Worm (Caenorhabditis elegans) whole organism, L1 larva: ENCODE results near the gene F36H9.5.

Source experiments
- C04F5.9 ChIP-seq: sonication (generic microtip); optimal IDR thresholded peaks from 2 replicates; lab custom pipeline; 2016; ENCODE audit warnings: missing genetic modification characterization, missing compliant biosample characterization
- C16A3.4 ChIP-seq: fragments of 150-350 bp; optimal IDR thresholded peaks from 2 replicates; lab custom pipeline; 2014; ENCODE audit warnings: missing biosample characterization, missing genetic modification characterization
- C34B4.2 ChIP-seq: sonication (generic microtip); optimal IDR thresholded peaks from 2 replicates; lab custom pipeline; 2017; ENCODE audit warnings: mild to moderate bottlenecking, missing genetic modification characterization, missing compliant biosample characterization
- F16B12.6 ChIP-seq: fragments of 150-350 bp; optimal IDR thresholded peaks from 2 replicates; lab custom pipeline; 2014; ENCODE audit warnings: missing biosample characterization, missing genetic modification characterization
- alr-1 ChIP-seq: fragments of 200-800 bp; sonication (Bioruptor generic); optimal IDR thresholded peaks from 2 replicates; lab custom pipeline; 2018; ENCODE audit warnings: borderline replicate concordance, mild to moderate bottlenecking, missing genetic modification characterization, missing compliant biosample characterization
- aly-2 ChIP-seq: fragments of 150-350 bp; optimal IDR thresholded peaks from 2 replicates; lab custom pipeline; 2014; ENCODE audit warnings: missing biosample characterization, missing genetic modification characterization
- ama-1 ChIP-seq: fragments of 150-350 bp; optimal IDR thresholded peaks from 2 replicates; lab custom pipeline; 2014
- ceh-63 ChIP-seq: fragments of 200-800 bp; sonication (Bioruptor generic); optimal IDR thresholded peaks from 2 replicates; lab custom pipeline; 2018; ENCODE audit warnings: mild to moderate bottlenecking, missing genetic modification characterization, missing compliant biosample characterization
- ceh-82 ChIP-seq, 3 experiments: fragments of 150-350 bp in 1 of 3; sonication (generic microtip) in 2 of 3; optimal IDR thresholded peaks; 2 replicates each; lab custom pipeline; 2014 to 2017; ENCODE audit warnings: missing biosample characterization in 3 of 3, missing genetic modification characterization in 3 of 3
- ceh-90 ChIP-seq: sonication (generic microtip); optimal IDR thresholded peaks from 2 replicates; lab custom pipeline; 2016; ENCODE audit warnings: missing genetic modification characterization, missing compliant biosample characterization
- dsc-1 ChIP-seq: sonication (generic microtip); optimal IDR thresholded peaks from 2 replicates; lab custom pipeline; 2016; ENCODE audit warnings: mild to moderate bottlenecking, missing genetic modification characterization, missing compliant biosample characterization
- efl-1 ChIP-seq, 4 experiments: fragments of 150-350 bp; optimal IDR thresholded peaks in 3 of 4; peaks in 1 of 4; 1 replicate in 1 of 4; 2 replicates in 3 of 4; lab custom pipeline; 2014; ENCODE audit warnings: missing biosample characterization in 2 of 4, missing genetic modification characterization in 2 of 4, missing genetic modification reagents in 2 of 4
- efl-3 ChIP-seq: fragments of 200-800 bp; sonication (Bioruptor generic); optimal IDR thresholded peaks from 2 replicates; lab custom pipeline; 2018; ENCODE audit warnings: mild to moderate bottlenecking, missing genetic modification characterization, missing compliant biosample characterization
- egl-13 ChIP-seq: sonication (generic microtip); optimal IDR thresholded peaks from 2 replicates; lab custom pipeline; 2016; ENCODE audit warnings: missing genotype, missing genetic modification reagents, missing genetic modification characterization, missing compliant biosample characterization
- egl-27 ChIP-seq, 2 experiments: fragments of 150-350 bp in 1 of 2; sonication (generic microtip); optimal IDR thresholded peaks; 3 replicates each; lab custom pipeline; 2017 to 2018; ENCODE audit warnings: missing biosample characterization in 2 of 2, missing genetic modification characterization in 2 of 2, missing genetic modification reagents in 2 of 2
- elt-2 ChIP-seq: sonication (generic microtip); optimal IDR thresholded peaks from 2 replicates; lab custom pipeline; 2016; ENCODE audit warnings: missing genetic modification characterization, mild to moderate bottlenecking, inconsistent platforms, missing compliant biosample characterization, missing genetic modification reagents
- ets-5 ChIP-seq: fragments of 200-800 bp; sonication (Bioruptor generic); IDR thresholded peaks from 2 replicates; pipeline ENCODE4 v1.3.6; 2022; ENCODE audit warnings: missing genetic modification characterization, missing compliant biosample characterization
- fkh-4 ChIP-seq: sonication (generic microtip); optimal IDR thresholded peaks from 2 replicates; lab custom pipeline; 2016; ENCODE audit warnings: missing compliant biosample characterization, missing genetic modification characterization, borderline replicate concordance
- fos-1 ChIP-seq: fragments of 150-350 bp; optimal IDR thresholded peaks from 2 replicates; lab custom pipeline; 2014; ENCODE audit warnings: missing biosample characterization, missing genetic modification characterization
- hlh-17 ChIP-seq: fragments of 200-800 bp; sonication (Bioruptor generic); optimal IDR thresholded peaks from 2 replicates; lab custom pipeline; 2018; ENCODE audit warnings: missing genetic modification characterization, mild to moderate bottlenecking, missing compliant biosample characterization, moderate library complexity, borderline replicate concordance
- hlh-4 ChIP-seq: sonication (generic microtip); optimal IDR thresholded peaks from 2 replicates; lab custom pipeline; 2016; ENCODE audit warnings: mild to moderate bottlenecking, missing genetic modification characterization, missing compliant biosample characterization
- hpl-2 ChIP-seq: fragments of 150-350 bp; optimal IDR thresholded peaks from 2 replicates; lab custom pipeline; 2014; ENCODE audit warnings: missing biosample characterization, missing genetic modification reagents, missing genetic modification characterization
- irx-1 ChIP-seq: sonication (generic microtip); optimal IDR thresholded peaks from 2 replicates; lab custom pipeline; 2016; ENCODE audit warnings: missing genetic modification characterization, missing compliant biosample characterization
- isw-1 ChIP-seq: fragments of 200-800 bp; sonication (Bioruptor generic); IDR thresholded peaks from 2 replicates; pipeline ENCODE4 v1.3.6; 2022; ENCODE audit warnings: missing genetic modification characterization, missing compliant biosample characterization
- lin-15B ChIP-seq: fragments of 150-350 bp; sonication (generic microtip); optimal IDR thresholded peaks from 3 replicates; lab custom pipeline; 2014; ENCODE audit warnings: missing biosample characterization, missing genetic modification characterization
- lin-35 ChIP-seq, 2 experiments: fragments of 150-350 bp; optimal IDR thresholded peaks; 2 replicates each; lab custom pipeline; 2014; ENCODE audit warnings: missing biosample characterization in 2 of 2, missing genetic modification characterization in 2 of 2, missing genetic modification reagents in 2 of 2
- mep-1 ChIP-seq: fragments of 150-350 bp; optimal IDR thresholded peaks from 2 replicates; lab custom pipeline; 2014; ENCODE audit warnings: missing biosample characterization, missing genetic modification characterization
- nhr-11 ChIP-seq: fragments of 150-350 bp; optimal IDR thresholded peaks from 2 replicates; lab custom pipeline; 2014; ENCODE audit warnings: missing biosample characterization, missing genetic modification characterization
- nhr-12 ChIP-seq: sonication (generic microtip); optimal IDR thresholded peaks from 2 replicates; lab custom pipeline; 2017; ENCODE audit warnings: missing biosample characterization, missing genetic modification characterization
- nhr-20 ChIP-seq: sonication (generic microtip); optimal IDR thresholded peaks from 2 replicates; lab custom pipeline; 2016; ENCODE audit warnings: mild to moderate bottlenecking, missing genetic modification characterization, missing compliant biosample characterization
- nhr-237 ChIP-seq: fragments of 150-350 bp; optimal IDR thresholded peaks from 2 replicates; lab custom pipeline; 2014; ENCODE audit warnings: missing biosample characterization, missing genetic modification characterization
- nhr-47 ChIP-seq: sonication (generic microtip); optimal IDR thresholded peaks from 2 replicates; lab custom pipeline; 2016; ENCODE audit warnings: mild to moderate bottlenecking, missing genetic modification characterization, moderate library complexity, missing compliant biosample characterization
- nhr-71 ChIP-seq: sonication (generic microtip); optimal IDR thresholded peaks from 2 replicates; lab custom pipeline; 2016; ENCODE audit warnings: mild to moderate bottlenecking, missing genetic modification characterization, moderate library complexity, missing compliant biosample characterization
- nhr-85 ChIP-seq: sonication (generic microtip); peaks from one replicate; lab custom pipeline; 2016; ENCODE audit warnings: missing genetic modification characterization, inconsistent platforms, missing compliant biosample characterization
- nhr-90 ChIP-seq: sonication (generic microtip); optimal IDR thresholded peaks from 2 replicates; lab custom pipeline; 2016; ENCODE audit warnings: mild to moderate bottlenecking, missing genetic modification characterization, missing compliant biosample characterization; ENCODE audit not compliant: poor library complexity
- pag-3 ChIP-seq: sonication (generic microtip); optimal IDR thresholded peaks from 2 replicates; lab custom pipeline; 2017; ENCODE audit warnings: missing genetic modification characterization, mild to moderate bottlenecking, missing compliant biosample characterization, antibody characterized with exemption, borderline replicate concordance; ENCODE audit not compliant: insufficient read depth
- pax-3 ChIP-seq: fragments of 200-800 bp; sonication (Bioruptor generic); optimal IDR thresholded peaks from 2 replicates; lab custom pipeline; 2018; ENCODE audit warnings: mild to moderate bottlenecking, missing genetic modification characterization, moderate library complexity, missing compliant biosample characterization
- sox-4 ChIP-seq: sonication (generic microtip); optimal IDR thresholded peaks from 2 replicates; lab custom pipeline; 2016; ENCODE audit warnings: missing genetic modification characterization, missing compliant biosample characterization
- sptf-1 ChIP-seq: fragments of 150-350 bp; optimal IDR thresholded peaks from 2 replicates; lab custom pipeline; 2014; ENCODE audit warnings: missing biosample characterization, missing genetic modification characterization
- swsn-7 ChIP-seq: sonication (generic microtip); optimal IDR thresholded peaks from 2 replicates; lab custom pipeline; 2016; ENCODE audit warnings: missing genetic modification characterization, missing compliant biosample characterization
- tlp-1 ChIP-seq: fragments of 150-350 bp; optimal IDR thresholded peaks from 2 replicates; lab custom pipeline; 2014; ENCODE audit warnings: missing biosample characterization, missing genetic modification characterization
- unc-130 ChIP-seq: fragments of 150-350 bp; optimal IDR thresholded peaks from 2 replicates; lab custom pipeline; 2017; ENCODE audit warnings: missing biosample characterization, missing genetic modification characterization, inconsistent platforms
- unc-62 ChIP-seq: fragments of 150-350 bp; optimal IDR thresholded peaks from 2 replicates; lab custom pipeline; 2014; ENCODE audit warnings: missing biosample characterization, missing genetic modification reagents, missing genetic modification characterization
- unc-86 ChIP-seq: sonication (generic microtip); optimal IDR thresholded peaks from 2 replicates; lab custom pipeline; 2016; ENCODE audit warnings: missing genetic modification characterization, missing compliant biosample characterization
- xbp-1 ChIP-seq: sonication (generic microtip); optimal IDR thresholded peaks from 2 replicates; lab custom pipeline; 2016; ENCODE audit warnings: missing genetic modification characterization, missing compliant biosample characterization
- zip-4 ChIP-seq: fragments of 200-800 bp; sonication (Bioruptor generic); optimal IDR thresholded peaks from 2 replicates; lab custom pipeline; 2018; ENCODE audit warnings: mild to moderate bottlenecking, missing genetic modification characterization, moderate library complexity, missing compliant biosample characterization

The F36H9.5 gene

DNA sequence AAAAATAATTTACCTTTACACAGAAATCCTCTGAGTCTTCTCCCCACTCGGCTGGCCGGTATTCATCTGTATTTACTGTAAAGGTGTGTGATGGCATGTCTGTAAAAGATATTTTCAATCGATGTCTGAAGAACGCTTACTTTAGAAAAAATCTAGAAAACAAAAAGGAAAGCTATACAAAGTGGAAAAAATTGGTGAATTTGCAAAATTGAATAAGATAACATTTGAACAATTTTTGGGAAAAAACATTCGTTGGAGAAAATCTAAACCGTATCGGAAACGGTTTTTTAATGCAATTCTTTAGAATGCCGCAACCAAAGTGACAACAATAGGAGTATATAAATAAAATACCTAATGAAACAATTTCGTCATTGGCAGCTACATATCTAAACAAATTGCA lies at the start of gene F36H9.5:
TSS of gene F36H9.5 (minus strand) at position 101 of the 400 bp plus-strand sequence.
- TF ChIP-seq nhr-20 (tag; lab: Kevin White, UChicago) (no peak), lin-15B (tag; lab: Kevin White, UChicago) (no peak), nhr-12 (no peak), tlp-1 (tag; lab: Kevin White, UChicago) (no peak), efl-3 (GFP tag; lab: Kevin White, UChicago) (no peak)
- TF ChIP-seq, all 84 proteins: peak for 0

DNA sequence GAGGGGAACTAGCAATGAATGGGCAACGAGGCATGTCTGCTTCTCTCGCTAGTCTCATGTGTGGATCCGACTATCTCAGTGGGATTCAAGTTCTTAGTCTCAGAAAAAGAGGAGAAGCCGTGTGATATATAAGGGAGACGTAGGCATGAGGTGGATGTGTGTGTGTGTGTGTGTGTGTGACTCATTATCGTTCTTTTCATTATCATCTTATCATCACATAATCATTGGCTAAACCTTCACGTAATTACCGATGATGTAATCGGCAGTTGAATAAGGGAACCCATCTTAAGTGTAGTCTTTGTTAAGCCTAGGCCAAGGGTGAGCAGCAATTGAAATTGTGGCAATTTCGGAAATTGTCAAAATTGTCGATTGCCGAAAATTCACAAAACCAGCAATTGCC lies 48.2 kb upstream of the F36H9.5 start, which contains the start of gene Y32G9B.1:
TSS of gene Y32G9B.1 (minus strand) at position 101 of the 400 bp plus-strand sequence.
- TF ChIP-seq ceh-82 (tag; optimal IDR thresholded peaks at IDR 0.05; lab: Kevin White, UChicago) (no peak), elt-2 (tag; lab: Kevin White, UChicago) (no peak), unc-130 (no peak), sptf-1 (tag; lab: Kevin White, UChicago) (no peak), ceh-90 (tag; lab: Kevin White, UChicago) (no peak), nhr-71 (tag; lab: Kevin White, UChicago) (no peak), nhr-237 (tag; lab: Kevin White, UChicago) (no peak), aly-2 (tag; lab: Kevin White, UChicago) (no peak), nhr-85 (tag; lab: Kevin White, UChicago) (peak; percentile 30), egl-13 (tag; lab: Kevin White, UChicago) (no peak), dsc-1 (tag; lab: Kevin White, UChicago) (peak; percentile 14)
- TF ChIP-seq, all 84 proteins: peak for 2

DNA sequence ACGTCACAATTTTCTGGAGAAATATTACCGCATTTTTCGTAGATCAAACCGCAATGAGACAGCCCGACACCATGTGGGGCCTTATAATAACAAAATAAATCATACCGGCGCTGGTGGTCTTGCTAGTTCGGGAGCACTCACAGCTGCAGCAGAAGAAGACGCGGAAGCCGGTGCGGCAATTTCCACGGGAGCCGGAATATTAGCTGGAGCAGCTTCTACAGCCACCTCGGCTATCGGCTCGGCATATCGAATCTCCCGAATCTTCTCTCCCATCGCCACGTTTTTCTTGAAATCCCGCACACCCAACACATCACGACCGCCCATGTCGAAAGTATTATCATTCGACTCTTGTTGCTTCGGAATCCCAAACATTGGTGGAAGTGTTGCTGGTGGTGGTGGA lies 42.7 kb upstream of the F36H9.5 start:
- no peak for TF ChIP-seq nhr-90 (tag; lab: Kevin White, UChicago)
- no peak for TF ChIP-seq C34B4.2 (tag; lab: Kevin White, UChicago)
- no peak for TF ChIP-seq unc-62
- no peak for TF ChIP-seq sptf-1 (tag; lab: Kevin White, UChicago)
- TF ChIP-seq sox-4 (tag; lab: Kevin White, UChicago) = no peak
- no peak for TF ChIP-seq efl-1 (optimal IDR thresholded peaks at IDR 0.05; lab: Kevin White, UChicago)
- no peak for TF ChIP-seq efl-1 (GFP tag; optimal IDR thresholded peaks at IDR 0.05 in 1 of 2; lab: Kevin White, UChicago)
- no peak for TF ChIP-seq unc-86
- TF ChIP-seq hlh-17 = no peak
- no peak for TF ChIP-seq egl-27 (tag; optimal IDR thresholded peaks at IDR 0.05; lab: Kevin White, UChicago)
- no peak for TF ChIP-seq nhr-47 (tag; lab: Kevin White, UChicago)
- TF ChIP-seq ets-5 (GFP tag; lab: Robert Waterston, UW) = no peak
- no peak for TF ChIP-seq ama-1 (lab: Kevin White, UChicago)
- no peak for TF ChIP-seq hpl-2 (GFP tag; lab: Kevin White, UChicago)
- TF ChIP-seq nhr-11 (tag; lab: Kevin White, UChicago) = no peak
- no peak for TF ChIP-seq dsc-1 (tag; lab: Kevin White, UChicago)
- no peak for TF ChIP-seq fos-1 (tag; lab: Kevin White, UChicago)
- no peak for TF ChIP-seq egl-13 (tag; lab: Kevin White, UChicago)

DNA sequence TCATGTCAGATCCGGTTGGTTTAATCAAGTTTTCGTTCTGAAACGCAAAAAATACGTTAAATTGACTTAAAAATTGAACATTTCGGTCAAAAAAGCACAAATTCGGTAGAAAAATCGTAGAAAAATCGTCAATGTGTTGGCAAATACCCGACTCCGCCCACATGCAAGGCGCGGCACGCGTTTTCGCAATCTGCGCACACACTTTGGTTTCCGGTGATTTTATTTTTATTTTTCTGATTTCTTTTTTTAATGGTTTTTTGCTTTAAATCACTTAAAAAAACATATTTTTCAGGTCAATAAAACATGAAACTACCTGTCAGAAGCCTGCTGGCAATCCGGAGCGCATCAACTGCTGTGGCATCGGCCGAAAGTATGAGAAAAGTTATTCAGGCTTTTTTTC lies 39.5 kb upstream of the F36H9.5 start, which contains the start of the genes gly-7 and mrpl-39:
TSS of gene gly-7 (minus strand) at position 37 of the 400 bp plus-strand sequence.
TSS of gene mrpl-39 (plus strand) at position 293 of the 400 bp plus-strand sequence.
- TF ChIP-seq nhr-47 (tag; lab: Kevin White, UChicago) (peak; percentile 33), hlh-4 (tag; lab: Kevin White, UChicago) (no peak), alr-1 (tag; lab: Kevin White, UChicago) (no peak), aly-2 (tag; lab: Kevin White, UChicago) (no peak), isw-1 (no peak), mep-1 (tag; lab: Kevin White, UChicago) (no peak), zip-4 (GFP tag; lab: Kevin White, UChicago) (no peak), nhr-90 (tag; lab: Kevin White, UChicago) (peak; percentile 2), irx-1 (no peak), ets-5 (GFP tag; lab: Robert Waterston, UW) (no peak), C04F5.9 (tag; lab: Kevin White, UChicago) (no peak), efl-1 (optimal IDR thresholded peaks at IDR 0.05; lab: Kevin White, UChicago) (peak; percentile 21 to 52), efl-1 (GFP tag; optimal IDR thresholded peaks at IDR 0.05 in 1 of 2; lab: Kevin White, UChicago) (peak; percentile 45 to 93), nhr-85 (tag; lab: Kevin White, UChicago) (peak; percentile 6), swsn-7 (tag; lab: Kevin White, UChicago) (peak; percentile 11), F16B12.6 (tag; lab: Kevin White, UChicago) (no peak), lin-35 (GFP tag; optimal IDR thresholded peaks at IDR 0.05; lab: Kevin White, UChicago) (peak; percentile 15 to 52), fkh-4 (tag; lab: Kevin White, UChicago) (no peak), pag-3 (no peak), efl-3 (GFP tag; lab: Kevin White, UChicago) (no peak), ceh-63 (GFP tag; lab: Kevin White, UChicago) (no peak), pax-3 (tag; lab: Kevin White, UChicago) (no peak), xbp-1 (tag; lab: Kevin White, UChicago) (peak; percentile 28), C16A3.4 (tag; lab: Kevin White, UChicago) (peak; percentile 11)
